Fruit fly (Drosophila melanogaster): ENCODE measurements around the gene Spn28Dc.
A peak's percentile ranks its signal among the peaks of the same experiment; 100 is the strongest.

DNA sequence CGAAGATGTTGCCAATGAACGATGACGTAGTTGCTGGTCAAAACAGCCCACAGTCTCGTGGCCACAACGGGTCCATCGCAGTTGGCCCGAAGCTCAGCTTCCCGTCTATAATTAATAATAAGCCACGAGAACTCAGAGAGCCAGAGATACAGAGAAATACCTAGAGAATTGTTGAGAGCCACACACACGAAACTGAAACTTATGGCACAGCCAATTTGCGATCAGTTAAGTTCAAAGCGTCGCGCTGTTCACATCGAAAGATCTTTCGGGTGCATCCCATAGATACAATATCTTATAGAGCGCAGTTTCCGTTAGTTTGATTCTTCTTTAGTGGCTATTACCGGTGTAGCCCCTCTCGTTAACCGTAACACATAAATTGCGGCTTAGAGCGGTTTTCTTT, 5.5 kb upstream of the Spn28Dc start:
- no peak for TF ChIP-seq h (GFP tag; optimal IDR thresholded peaks at IDR 0.05)
- TF ChIP-seq sage (GFP tag; optimal IDR thresholded peaks at IDR 0.05): no peak
- TF ChIP-seq usp (GFP tag; optimal IDR thresholded peaks at IDR 0.05): no peak
- TF ChIP-seq pan (optimal IDR thresholded peaks at IDR 0.05): no peak
- TF ChIP-seq CG32264 (GFP tag; optimal IDR thresholded peaks at IDR 0.05): no peak
- no peak for TF ChIP-seq dsf (GFP tag; optimal IDR thresholded peaks at IDR 0.05; ENCODE audit: borderline replicate concordance)
- no peak for TF ChIP-seq Dfd (GFP tag; optimal IDR thresholded peaks at IDR 0.05)
- no peak for TF ChIP-seq dmrt93B (GFP tag; optimal IDR thresholded peaks at IDR 0.05)
- TF ChIP-seq psq (GFP tag; optimal IDR thresholded peaks at IDR 0.05): no peak
- TF ChIP-seq Dif (GFP tag; optimal IDR thresholded peaks at IDR 0.05; ENCODE audit: partially characterized antibody): peak; percentile 29
